Worm (Caenorhabditis elegans) whole organism, L1 larva: ENCODE results near the gene aak-1.

Experiments
- C04F5.9 ChIP-seq: sonication (generic microtip); optimal IDR thresholded peaks from 2 replicates; lab custom pipeline; 2016; ENCODE audit warnings: missing genetic modification characterization, missing compliant biosample characterization
- C16A3.4 ChIP-seq: fragments of 150-350 bp; optimal IDR thresholded peaks from 2 replicates; lab custom pipeline; 2014; ENCODE audit warnings: missing biosample characterization, missing genetic modification characterization
- F16B12.6 ChIP-seq: fragments of 150-350 bp; optimal IDR thresholded peaks from 2 replicates; lab custom pipeline; 2014; ENCODE audit warnings: missing biosample characterization, missing genetic modification characterization
- aha-1 ChIP-seq: fragments of 150-350 bp; optimal IDR thresholded peaks from 2 replicates; lab custom pipeline; 2014; ENCODE audit warnings: missing biosample characterization, missing genetic modification characterization
- alr-1 ChIP-seq: fragments of 200-800 bp; sonication (Bioruptor generic); optimal IDR thresholded peaks from 2 replicates; lab custom pipeline; 2018; ENCODE audit warnings: borderline replicate concordance, mild to moderate bottlenecking, missing genetic modification characterization, missing compliant biosample characterization
- aly-2 ChIP-seq: fragments of 150-350 bp; optimal IDR thresholded peaks from 2 replicates; lab custom pipeline; 2014; ENCODE audit warnings: missing biosample characterization, missing genetic modification characterization
- ama-1 ChIP-seq: fragments of 150-350 bp; optimal IDR thresholded peaks from 2 replicates; lab custom pipeline; 2014
- ceh-63 ChIP-seq: fragments of 200-800 bp; sonication (Bioruptor generic); optimal IDR thresholded peaks from 2 replicates; lab custom pipeline; 2018; ENCODE audit warnings: mild to moderate bottlenecking, missing genetic modification characterization, missing compliant biosample characterization
- ceh-8 ChIP-seq: fragments of 200-800 bp; sonication (Bioruptor generic); optimal IDR thresholded peaks from 2 replicates; lab custom pipeline; 2018; ENCODE audit warnings: mild to moderate bottlenecking, missing genetic modification characterization, moderate library complexity, missing compliant biosample characterization
- ceh-82 ChIP-seq, 3 experiments: fragments of 150-350 bp in 1 of 3; sonication (generic microtip) in 2 of 3; optimal IDR thresholded peaks; 2 replicates each; lab custom pipeline; 2014 to 2017; ENCODE audit warnings: missing biosample characterization in 3 of 3, missing genetic modification characterization in 3 of 3
- ceh-90 ChIP-seq: sonication (generic microtip); optimal IDR thresholded peaks from 2 replicates; lab custom pipeline; 2016; ENCODE audit warnings: missing genetic modification characterization, missing compliant biosample characterization
- dpl-1 ChIP-seq, 3 experiments: fragments of 150-350 bp in 2 of 3; sonication (generic microtip) in 1 of 3; optimal IDR thresholded peaks; 2 replicates each; lab custom pipeline; 2014 to 2017; ENCODE audit warnings: missing biosample characterization in 3 of 3, missing genetic modification characterization in 3 of 3, missing genetic modification reagents in 3 of 3
- dsc-1 ChIP-seq: sonication (generic microtip); optimal IDR thresholded peaks from 2 replicates; lab custom pipeline; 2016; ENCODE audit warnings: mild to moderate bottlenecking, missing genetic modification characterization, missing compliant biosample characterization
- egl-27 ChIP-seq, 2 experiments: fragments of 150-350 bp in 1 of 2; sonication (generic microtip); optimal IDR thresholded peaks; 3 replicates each; lab custom pipeline; 2017 to 2018; ENCODE audit warnings: missing biosample characterization in 2 of 2, missing genetic modification characterization in 2 of 2, missing genetic modification reagents in 2 of 2
- fkh-4 ChIP-seq: sonication (generic microtip); optimal IDR thresholded peaks from 2 replicates; lab custom pipeline; 2016; ENCODE audit warnings: missing compliant biosample characterization, missing genetic modification characterization, borderline replicate concordance
- hlh-17 ChIP-seq: fragments of 200-800 bp; sonication (Bioruptor generic); optimal IDR thresholded peaks from 2 replicates; lab custom pipeline; 2018; ENCODE audit warnings: missing genetic modification characterization, mild to moderate bottlenecking, missing compliant biosample characterization, moderate library complexity, borderline replicate concordance
- hpl-2 ChIP-seq: fragments of 150-350 bp; optimal IDR thresholded peaks from 2 replicates; lab custom pipeline; 2014; ENCODE audit warnings: missing biosample characterization, missing genetic modification reagents, missing genetic modification characterization
- isw-1 ChIP-seq: fragments of 200-800 bp; sonication (Bioruptor generic); IDR thresholded peaks from 2 replicates; pipeline ENCODE4 v1.3.6; 2022; ENCODE audit warnings: missing genetic modification characterization, missing compliant biosample characterization
- jun-1 ChIP-seq: fragments of 150-350 bp; optimal IDR thresholded peaks from 2 replicates; lab custom pipeline; 2014; ENCODE audit warnings: missing biosample characterization, missing genetic modification reagents, missing genetic modification characterization
- lin-13 ChIP-seq: fragments of 150-350 bp; optimal IDR thresholded peaks from 2 replicates; lab custom pipeline; 2014; ENCODE audit warnings: missing biosample characterization, missing genetic modification reagents, missing genetic modification characterization
- lir-3 ChIP-seq: sonication (generic microtip); optimal IDR thresholded peaks from 2 replicates; lab custom pipeline; 2016; ENCODE audit warnings: mild to moderate bottlenecking, missing genetic modification characterization, moderate library complexity, missing compliant biosample characterization; ENCODE audit not compliant: poor library complexity
- mab-9 ChIP-seq: fragments of 200-800 bp; sonication (Bioruptor generic); IDR thresholded peaks from 2 replicates; pipeline ENCODE4 v1.3.6; 2022; ENCODE audit warnings: missing genetic modification reagents, missing genetic modification characterization, missing compliant biosample characterization
- nhr-11 ChIP-seq: fragments of 150-350 bp; optimal IDR thresholded peaks from 2 replicates; lab custom pipeline; 2014; ENCODE audit warnings: missing biosample characterization, missing genetic modification characterization
- nhr-47 ChIP-seq: sonication (generic microtip); optimal IDR thresholded peaks from 2 replicates; lab custom pipeline; 2016; ENCODE audit warnings: mild to moderate bottlenecking, missing genetic modification characterization, moderate library complexity, missing compliant biosample characterization
- nhr-84 ChIP-seq: sonication (generic microtip); optimal IDR thresholded peaks from 2 replicates; lab custom pipeline; 2017; ENCODE audit warnings: missing biosample characterization, missing genetic modification characterization
- nhr-85 ChIP-seq: sonication (generic microtip); peaks from one replicate; lab custom pipeline; 2016; ENCODE audit warnings: missing genetic modification characterization, inconsistent platforms, missing compliant biosample characterization
- nhr-90 ChIP-seq: sonication (generic microtip); optimal IDR thresholded peaks from 2 replicates; lab custom pipeline; 2016; ENCODE audit warnings: mild to moderate bottlenecking, missing genetic modification characterization, missing compliant biosample characterization; ENCODE audit not compliant: poor library complexity
- pag-3 ChIP-seq: sonication (generic microtip); optimal IDR thresholded peaks from 2 replicates; lab custom pipeline; 2017; ENCODE audit warnings: missing genetic modification characterization, mild to moderate bottlenecking, missing compliant biosample characterization, antibody characterized with exemption, borderline replicate concordance; ENCODE audit not compliant: insufficient read depth
- pax-3 ChIP-seq: fragments of 200-800 bp; sonication (Bioruptor generic); optimal IDR thresholded peaks from 2 replicates; lab custom pipeline; 2018; ENCODE audit warnings: mild to moderate bottlenecking, missing genetic modification characterization, moderate library complexity, missing compliant biosample characterization
- pqm-1 ChIP-seq: sonication (generic microtip); optimal IDR thresholded peaks from 3 replicates; lab custom pipeline; 2017; ENCODE audit warnings: missing biosample characterization, missing genetic modification characterization
- snpc-4 ChIP-seq: fragments of 150-350 bp; optimal IDR thresholded peaks from 2 replicates; lab custom pipeline; 2014; ENCODE audit warnings: missing biosample characterization, missing genetic modification characterization
- sup-37 ChIP-seq: fragments of 200-800 bp; sonication (Bioruptor generic); optimal IDR thresholded peaks from 2 replicates; lab custom pipeline; 2018; ENCODE audit warnings: mild to moderate bottlenecking, missing genetic modification characterization, missing compliant biosample characterization
- tbx-2 ChIP-seq: sonication (generic microtip); optimal IDR thresholded peaks from 2 replicates; lab custom pipeline; 2016; ENCODE audit warnings: missing genetic modification characterization, missing compliant biosample characterization
- tlp-1 ChIP-seq: fragments of 150-350 bp; optimal IDR thresholded peaks from 2 replicates; lab custom pipeline; 2014; ENCODE audit warnings: missing biosample characterization, missing genetic modification characterization
- unc-130 ChIP-seq: fragments of 150-350 bp; optimal IDR thresholded peaks from 2 replicates; lab custom pipeline; 2017; ENCODE audit warnings: missing biosample characterization, missing genetic modification characterization, inconsistent platforms
- unc-30 ChIP-seq: sonication (generic microtip); optimal IDR thresholded peaks from 2 replicates; lab custom pipeline; 2017; ENCODE audit warnings: missing biosample characterization, missing genetic modification characterization
- unc-62 ChIP-seq: fragments of 150-350 bp; optimal IDR thresholded peaks from 2 replicates; lab custom pipeline; 2014; ENCODE audit warnings: missing biosample characterization, missing genetic modification reagents, missing genetic modification characterization
- unc-86 ChIP-seq: sonication (generic microtip); optimal IDR thresholded peaks from 2 replicates; lab custom pipeline; 2016; ENCODE audit warnings: missing genetic modification characterization, missing compliant biosample characterization
- unc-98 ChIP-seq: fragments of 200-800 bp; sonication (Bioruptor generic); IDR thresholded peaks from 2 replicates; pipeline ENCODE4 v1.3.6; 2022; ENCODE audit warnings: missing genetic modification characterization, missing compliant biosample characterization
- xbp-1 ChIP-seq: sonication (generic microtip); optimal IDR thresholded peaks from 2 replicates; lab custom pipeline; 2016; ENCODE audit warnings: missing genetic modification characterization, missing compliant biosample characterization
- zip-4 ChIP-seq: fragments of 200-800 bp; sonication (Bioruptor generic); optimal IDR thresholded peaks from 2 replicates; lab custom pipeline; 2018; ENCODE audit warnings: mild to moderate bottlenecking, missing genetic modification characterization, moderate library complexity, missing compliant biosample characterization
- ztf-11 ChIP-seq, 2 experiments: sonication (generic microtip); optimal IDR thresholded peaks; 2 replicates each; lab custom pipeline; 2016 to 2017; ENCODE audit warnings: missing genetic modification characterization in 2 of 2, missing biosample characterization in 1 of 2, missing compliant biosample characterization in 1 of 2
- ztf-4 ChIP-seq: fragments of 150-350 bp; optimal IDR thresholded peaks from 2 replicates; lab custom pipeline; 2014; ENCODE audit warnings: missing biosample characterization, missing genetic modification characterization

The aak-1 gene

ce11 chrIII:8807246-8807645 lies 46.4 kb upstream of the aak-1 start, which contains the start of gene F54F2.7:
Gene F54F2.7, minus strand, starts transcription at chrIII:8807346.
- TF ChIP-seq unc-30 (tag; lab: Kevin White, UChicago) (no peak), aly-2 (tag; lab: Kevin White, UChicago) (no peak), ama-1 (lab: Kevin White, UChicago) (no peak), alr-1 (tag; lab: Kevin White, UChicago) (no peak), F16B12.6 (no peak), hlh-17 (GFP tag; lab: Kevin White, UChicago) (no peak), unc-130 (tag; lab: Kevin White, UChicago) (no peak), nhr-90 (tag; lab: Kevin White, UChicago) (no peak), unc-98 (GFP tag; lab: Robert Waterston, UW) (no peak), nhr-85 (tag; lab: Kevin White, UChicago) (no peak), unc-86 (tag; lab: Kevin White, UChicago) (no peak), dsc-1 (no peak), hpl-2 (GFP tag; lab: Kevin White, UChicago) (no peak), zip-4 (GFP tag; lab: Kevin White, UChicago) (no peak), unc-62 (no peak)

ce11 chrIII:8805815-8806214 lies 44.9 kb upstream of the aak-1 start:
- TF ChIP-seq unc-62, result no peak
- no peak for TF ChIP-seq C16A3.4 (tag; lab: Kevin White, UChicago)
- peak; percentile 71 for TF ChIP-seq nhr-85 (tag; lab: Kevin White, UChicago)
- no peak for TF ChIP-seq mab-9 (GFP tag; lab: Robert Waterston, UW)
- no peak for TF ChIP-seq egl-27 (tag; optimal IDR thresholded peaks at IDR 0.05; lab: Kevin White, UChicago)
- peak; percentile 3 for TF ChIP-seq aly-2 (tag; lab: Kevin White, UChicago)
- no peak for TF ChIP-seq ceh-8

- peak; percentile 71 for TF ChIP-seq zip-4 (GFP tag; lab: Kevin White, UChicago)
- peak; percentile 83 for TF ChIP-seq pax-3
- TF ChIP-seq unc-62, result peak; percentile 22
- peak; percentile 87 for TF ChIP-seq sup-37 (GFP tag; lab: Kevin White, UChicago)
- TF ChIP-seq unc-86 (tag; lab: Kevin White, UChicago), result peak; percentile 94
- TF ChIP-seq ztf-4 (tag; lab: Kevin White, UChicago), result peak; percentile 96
- peak; percentile 53; the same call in 1 of the 2 replicates for TF ChIP-seq unc-98 (GFP tag; lab: Robert Waterston, UW)
- no peak for TF ChIP-seq unc-30 (tag; lab: Kevin White, UChicago)
- TF ChIP-seq unc-130 (tag; lab: Kevin White, UChicago), result peak; percentile 77
- peak; percentile 92 for TF ChIP-seq aha-1
- peak; percentile 95 for TF ChIP-seq nhr-11 (tag; lab: Kevin White, UChicago)
- TF ChIP-seq ceh-82 (tag; optimal IDR thresholded peaks at IDR 0.05; lab: Kevin White, UChicago), result peak; percentile 69 to 96 (median 96)
- TF ChIP-seq hlh-17 (GFP tag; lab: Kevin White, UChicago), result no peak
- peak; percentile 82 for TF ChIP-seq isw-1
- TF ChIP-seq jun-1 (tag; lab: Kevin White, UChicago), result peak; percentile 97
- peak; percentile 97 for TF ChIP-seq tbx-2 (tag; lab: Kevin White, UChicago)
- no peak for TF ChIP-seq ceh-90 (tag; lab: Kevin White, UChicago)
- TF ChIP-seq snpc-4 (tag; lab: Kevin White, UChicago), result peak; percentile 78
- peak; percentile 92 for TF ChIP-seq hpl-2 (GFP tag; lab: Kevin White, UChicago)
- TF ChIP-seq mab-9 (GFP tag; lab: Robert Waterston, UW), result peak; percentile 51
- peak; percentile 95 for TF ChIP-seq nhr-47 (tag; lab: Kevin White, UChicago)
- peak; percentile 93 for TF ChIP-seq xbp-1
- peak; percentile 80 for TF ChIP-seq fkh-4 (tag; lab: Kevin White, UChicago)
- peak; percentile 24 for TF ChIP-seq pqm-1 (tag; lab: Kevin White, UChicago)
- no peak for TF ChIP-seq ceh-63
- peak; percentile 81 for TF ChIP-seq lir-3 (tag; lab: Kevin White, UChicago)
- TF ChIP-seq nhr-84, result no peak
- TF ChIP-seq ztf-11 (tag; optimal IDR thresholded peaks at IDR 0.05; lab: Kevin White, UChicago), result peak in 1 of 2 experiments; percentile 83
- peak; percentile 91 for TF ChIP-seq C16A3.4 (tag; lab: Kevin White, UChicago)
- no peak for TF ChIP-seq tlp-1 (tag; lab: Kevin White, UChicago)
- no peak for TF ChIP-seq alr-1 (tag; lab: Kevin White, UChicago)
- TF ChIP-seq dpl-1 (GFP tag; optimal IDR thresholded peaks at IDR 0.05; lab: Kevin White, UChicago), result peak; percentile 68 to 72 (median 70)
- TF ChIP-seq lin-13 (GFP tag; lab: Kevin White, UChicago), result peak; percentile 95
- peak; percentile 65 for TF ChIP-seq C04F5.9 (tag; lab: Kevin White, UChicago)
- no peak for TF ChIP-seq pag-3 (tag; lab: Kevin White, UChicago)
- peak; percentile 40 for TF ChIP-seq F16B12.6
Measured at ce11 chrIII:8801864-8802818, 41.3 kb upstream of the aak-1 start.
